Fruit fly (Drosophila melanogaster) whole organism, embryonic: ENCODE data around the gene CG5096.

ENCODE experiments used
- Bteb2 ChIP-seq: fragments of 200-800 bp; sonication (Bioruptor generic); optimal IDR thresholded peaks from 2 replicates; lab custom pipeline; 2016; ENCODE audit warnings: missing biosample characterization, missing genetic modification characterization
- C15 ChIP-seq: fragments of 200-800 bp; sonication (Bioruptor generic); IDR thresholded peaks from 3 replicates; pipeline ENCODE4 v1.3.6; 2022; ENCODE audit warnings: missing biosample characterization, missing genetic modification characterization
- Dll ChIP-seq: fragments of 200-800 bp; sonication (Bioruptor generic); IDR thresholded peaks from 4 replicates; pipeline ENCODE4 v1.3.6; 2022; ENCODE audit warnings: missing biosample characterization, missing genetic modification characterization; ENCODE audit not compliant: partially characterized antibody
- Fer3 ChIP-seq: fragments of 200-800 bp; sonication (Bioruptor generic); optimal IDR thresholded peaks from 2 replicates; lab custom pipeline; 2018; ENCODE audit warnings: missing biosample characterization, mild to moderate bottlenecking, missing genetic modification characterization, moderate library complexity
- Gug ChIP-seq: fragments of 200-800 bp; sonication (Bioruptor generic); IDR thresholded peaks from 4 replicates; pipeline ENCODE4 v1.3.6; 2022; ENCODE audit warnings: missing biosample characterization, missing genetic modification characterization
- Hr3 ChIP-seq: fragments of 200-800 bp; sonication (Bioruptor generic); optimal IDR thresholded peaks from 3 replicates; lab custom pipeline; 2016; ENCODE audit warnings: missing biosample characterization, missing genetic modification characterization
- Kr ChIP-seq: fragments of 200-800 bp; sonication (Bioruptor generic); optimal IDR thresholded peaks from 2 replicates; lab custom pipeline; 2017; ENCODE audit warnings: missing biosample characterization, mild to moderate bottlenecking, missing genetic modification characterization
- Pdp1 ChIP-seq, 2 experiments: fragments of 200-800 bp; sonication (Bioruptor generic); optimal IDR thresholded peaks; 3 replicates each; lab custom pipeline; 2016; ENCODE audit warnings: missing biosample characterization in 2 of 2, missing genetic modification characterization in 2 of 2, mild to moderate bottlenecking in 1 of 2, moderate library complexity in 1 of 2
- Rx ChIP-seq: fragments of 200-800 bp; sonication (Bioruptor generic); IDR thresholded peaks from 2 replicates; pipeline ENCODE4 v1.3.6; 2022; ENCODE audit warnings: missing biosample characterization, missing genetic modification characterization
- pita ChIP-seq: fragments of 200-800 bp; sonication (Bioruptor generic); optimal IDR thresholded peaks from 2 replicates; lab custom pipeline; 2017; ENCODE audit warnings: missing biosample characterization, mild to moderate bottlenecking, missing genetic modification characterization
- pnt ChIP-seq: fragments of 200-800 bp; sonication (Bioruptor generic); optimal IDR thresholded peaks from 3 replicates; lab custom pipeline; 2016; ENCODE audit warnings: missing biosample characterization, missing genetic modification characterization
- pzg ChIP-seq: fragments of 200-800 bp; sonication (Bioruptor generic); optimal IDR thresholded peaks from 3 replicates; lab custom pipeline; 2018; ENCODE audit warnings: missing biosample characterization, mild to moderate bottlenecking, missing genetic modification characterization, moderate library complexity

- peak; percentile 59 for TF ChIP-seq pzg (GFP tag; lab: Kevin White, UChicago)
- TF ChIP-seq Hr3 (GFP tag; lab: Kevin White, UChicago): peak; percentile 65
- TF ChIP-seq Bteb2: no peak
- TF ChIP-seq Gug (GFP tag; lab: Robert Waterston, UW): no peak
- TF ChIP-seq Rx (GFP tag; lab: Robert Waterston, UW): no peak
- peak; percentile 71 for TF ChIP-seq Fer3 (tag; lab: Kevin White, UChicago)
- TF ChIP-seq Kr: no peak
- TF ChIP-seq pnt: no peak
- no peak for TF ChIP-seq C15 (GFP tag; lab: Robert Waterston, UW)
- TF ChIP-seq Dll (GFP tag; lab: Robert Waterston, UW): peak; percentile 38; the same call in 1 of the 4 replicates
- TF ChIP-seq pita (GFP tag; lab: Kevin White, UChicago): no peak
- no peak for TF ChIP-seq Pdp1 (GFP tag; optimal IDR thresholded peaks at IDR 0.05; lab: Kevin White, UChicago)
Observed at dm6 chr2L:10375464-10376236, 6.4 kb upstream of the CG5096 start, which contains the start of the genes CG33303 and dpr19.
